Worm (Caenorhabditis elegans) whole organism, L1 larva: ENCODE results near the gene pac-1.

Source experiments
- lsy-2 ChIP-seq, 2 experiments: fragments of 150-350 bp; optimal IDR thresholded peaks; 2 replicates each; lab custom pipeline; 2014; ENCODE audit warnings: missing biosample characterization in 2 of 2, missing genetic modification characterization in 2 of 2
- sup-37 ChIP-seq: fragments of 200-800 bp; sonication (Bioruptor generic); optimal IDR thresholded peaks from 2 replicates; lab custom pipeline; 2018; ENCODE audit warnings: mild to moderate bottlenecking, missing genetic modification characterization, missing compliant biosample characterization
- tbx-2 ChIP-seq: sonication (generic microtip); optimal IDR thresholded peaks from 2 replicates; lab custom pipeline; 2016; ENCODE audit warnings: missing genetic modification characterization, missing compliant biosample characterization

- TF ChIP-seq sup-37 (GFP tag; lab: Kevin White, UChicago) (no peak), lsy-2 (tag; optimal IDR thresholded peaks at IDR 0.05; lab: Kevin White, UChicago) (no peak), tbx-2 (tag; lab: Kevin White, UChicago) (no peak)
Observed at ce11 chrIII:8529772-8530171, 35.0 kb downstream of the pac-1 start, which contains the start of gene ZC21.10.
